Fruit fly (Drosophila melanogaster) whole organism, embryonic: ENCODE results near the gene CG5172.

Experiments
- CG10209 ChIP-seq: fragments of 200-800 bp; sonication (Bioruptor generic); optimal IDR thresholded peaks from 3 replicates; lab custom pipeline; 2017; ENCODE audit warnings: missing biosample characterization, mild to moderate bottlenecking, missing genetic modification characterization, missing genetic modification reagents
- CG10321 ChIP-seq: fragments of 200-800 bp; sonication (Bioruptor generic); IDR thresholded peaks from 2 replicates; pipeline ENCODE4 v1.3.6; 2022; ENCODE audit warnings: missing biosample characterization, missing genetic modification characterization
- CG10431 ChIP-seq: fragments of 200-800 bp; sonication (Bioruptor generic); optimal IDR thresholded peaks from 3 replicates; lab custom pipeline; 2018; ENCODE audit warnings: missing biosample characterization, mild to moderate bottlenecking, missing genetic modification characterization
- CG12236 ChIP-seq: fragments of 200-800 bp; sonication (Bioruptor generic); optimal IDR thresholded peaks from 2 replicates; lab custom pipeline; 2016; ENCODE audit warnings: missing biosample characterization, missing genetic modification characterization
- CG14441 ChIP-seq: fragments of 200-800 bp; sonication (Bioruptor generic); IDR thresholded peaks from 2 replicates; pipeline ENCODE4 v1.3.6; 2022; ENCODE audit warnings: missing biosample characterization, missing genetic modification characterization
- CG14965 ChIP-seq: fragments of 200-800 bp; sonication (Bioruptor generic); optimal IDR thresholded peaks from 2 replicates; lab custom pipeline; 2016; ENCODE audit warnings: missing biosample characterization, missing genetic modification characterization, borderline replicate concordance
- CG15011 ChIP-seq: fragments of 200-800 bp; sonication (Bioruptor generic); optimal IDR thresholded peaks from 3 replicates; lab custom pipeline; 2018; ENCODE audit warnings: missing biosample characterization, mild to moderate bottlenecking, missing genetic modification characterization
- CG17568 ChIP-seq: fragments of 200-800 bp; sonication (Bioruptor generic); optimal IDR thresholded peaks from 2 replicates; lab custom pipeline; 2018; ENCODE audit warnings: missing biosample characterization, mild to moderate bottlenecking, missing genetic modification characterization, moderate library complexity
- CG1832 ChIP-seq: fragments of 200-800 bp; sonication (Bioruptor generic); optimal IDR thresholded peaks from 2 replicates; lab custom pipeline; 2017; ENCODE audit warnings: missing biosample characterization, mild to moderate bottlenecking, missing genetic modification characterization, inconsistent platforms
- CG2199 ChIP-seq: fragments of 200-800 bp; sonication (Bioruptor generic); IDR thresholded peaks from 3 replicates; pipeline ENCODE4 v1.3.6; 2022; ENCODE audit warnings: missing biosample characterization, missing genetic modification characterization
- CG3065 ChIP-seq: fragments of 200-800 bp; sonication (Bioruptor generic); optimal IDR thresholded peaks from 2 replicates; lab custom pipeline; 2016; ENCODE audit warnings: missing biosample characterization, missing genetic modification characterization
- CG32532 ChIP-seq: fragments of 200-800 bp; sonication (Bioruptor generic); IDR thresholded peaks from 2 replicates; pipeline ENCODE4 v1.3.6; 2022; ENCODE audit warnings: missing biosample characterization, missing genetic modification characterization
- CG34224 ChIP-seq: fragments of 200-800 bp; sonication (Bioruptor generic); IDR thresholded peaks from 3 replicates; pipeline ENCODE4 v1.3.6; 2022; ENCODE audit warnings: missing biosample characterization, missing genetic modification characterization; ENCODE audit not compliant: partially characterized antibody
- CG3726 ChIP-seq: fragments of 200-800 bp; sonication (Bioruptor generic); IDR thresholded peaks from 3 replicates; pipeline ENCODE4, ENCODE4 v1.3.6; 2022; ENCODE audit warnings: missing biosample characterization, missing genetic modification characterization
- CG4730 ChIP-seq: fragments of 200-800 bp; sonication (Bioruptor generic); IDR thresholded peaks from 2 replicates; pipeline ENCODE4 v1.3.6; 2022; ENCODE audit warnings: missing biosample characterization, missing genetic modification characterization
- CG4854 ChIP-seq: fragments of 200-800 bp; sonication (Bioruptor generic); optimal IDR thresholded peaks from 2 replicates; lab custom pipeline; 2016; ENCODE audit warnings: missing biosample characterization, missing genetic modification characterization, inconsistent platforms
- CG7963 ChIP-seq: fragments of 200-800 bp; sonication (Bioruptor generic); IDR thresholded peaks from 3 replicates; pipeline ENCODE4 v1.3.6; 2022; ENCODE audit warnings: missing biosample characterization, missing genetic modification characterization; ENCODE audit not compliant: partially characterized antibody
- CG8089 ChIP-seq: fragments of 200-800 bp; sonication (Bioruptor generic); optimal IDR thresholded peaks from 3 replicates; lab custom pipeline; 2016; ENCODE audit warnings: missing biosample characterization, missing genetic modification characterization
- Drgx ChIP-seq: fragments of 200-800 bp; sonication (Bioruptor generic); IDR thresholded peaks from 2 replicates; pipeline ENCODE4 v1.3.6; 2022; ENCODE audit warnings: missing biosample characterization, missing genetic modification characterization
- Elba2 ChIP-seq: fragments of 200-800 bp; sonication (Bioruptor generic); optimal IDR thresholded peaks from 3 replicates; lab custom pipeline; 2016; ENCODE audit warnings: missing biosample characterization, missing genetic modification characterization
- Gug ChIP-seq: fragments of 200-800 bp; sonication (Bioruptor generic); IDR thresholded peaks from 4 replicates; pipeline ENCODE4 v1.3.6; 2022; ENCODE audit warnings: missing biosample characterization, missing genetic modification characterization
- HHEX ChIP-seq: fragments of 200-800 bp; sonication (Bioruptor generic); optimal IDR thresholded peaks from 3 replicates; lab custom pipeline; 2017; ENCODE audit warnings: missing biosample characterization, mild to moderate bottlenecking, missing genetic modification characterization, missing genetic modification reagents
- HLH54F ChIP-seq: fragments of 200-800 bp; sonication (Bioruptor generic); optimal IDR thresholded peaks from 3 replicates; lab custom pipeline; 2016; ENCODE audit warnings: missing biosample characterization, missing genetic modification characterization
- Lpt ChIP-seq: fragments of >200 bp; optimal IDR thresholded peaks from 2 replicates; lab custom pipeline; 2018; ENCODE audit warnings: missing biosample characterization, missing genetic modification characterization
- MBD-R2 ChIP-seq: fragments of 200-800 bp; sonication (Bioruptor generic); IDR thresholded peaks from 2 replicates; pipeline ENCODE4 v1.3.6; 2022; ENCODE audit warnings: missing biosample characterization, missing genetic modification characterization
- NC2α ChIP-seq: fragments of 200-800 bp; sonication (Bioruptor generic); optimal IDR thresholded peaks from 2 replicates; lab custom pipeline; 2016; ENCODE audit warnings: missing biosample characterization, missing genetic modification characterization
- NFAT ChIP-seq: fragments of 200-800 bp; sonication (Bioruptor generic); IDR thresholded peaks from 2 replicates; pipeline ENCODE4 v1.3.6; 2022; ENCODE audit warnings: missing biosample characterization, missing genetic modification characterization
- Opbp ChIP-seq: fragments of 200-800 bp; sonication (Bioruptor generic); IDR thresholded peaks from 3 replicates; pipeline ENCODE4 v1.3.6; 2022; ENCODE audit warnings: missing biosample characterization, missing genetic modification characterization; ENCODE audit not compliant: partially characterized antibody
- Side ChIP-seq: fragments of 200-800 bp; sonication (Bioruptor generic); optimal IDR thresholded peaks from 2 replicates; lab custom pipeline; 2016; ENCODE audit warnings: missing biosample characterization, missing genetic modification characterization
- Six4 ChIP-seq: fragments of 200-800 bp; sonication (Bioruptor generic); optimal IDR thresholded peaks from 2 replicates; lab custom pipeline; 2016; ENCODE audit warnings: missing biosample characterization, missing genetic modification characterization
- Sry-β ChIP-seq: fragments of 200-800 bp; sonication (Bioruptor generic); optimal IDR thresholded peaks from 2 replicates; lab custom pipeline; 2018; ENCODE audit warnings: missing biosample characterization, mild to moderate bottlenecking, missing genetic modification characterization, moderate library complexity
- Xbp1 ChIP-seq: fragments of 200-800 bp; sonication (Bioruptor generic); optimal IDR thresholded peaks from 3 replicates; lab custom pipeline; 2016; ENCODE audit warnings: missing biosample characterization, mild to moderate bottlenecking, missing genetic modification characterization
- ab ChIP-seq: fragments of 200-800 bp; sonication (Bioruptor generic); optimal IDR thresholded peaks from 2 replicates; lab custom pipeline; 2016; ENCODE audit warnings: missing biosample characterization, missing genetic modification characterization
- ci ChIP-seq: fragments of 200-800 bp; sonication (Bioruptor generic); IDR thresholded peaks from 3 replicates; pipeline ENCODE4 v1.3.6; 2022; ENCODE audit warnings: missing biosample characterization, missing genetic modification characterization
- cwo ChIP-seq: fragments of 200-800 bp; sonication (Bioruptor generic); optimal IDR thresholded peaks from 3 replicates; lab custom pipeline; 2017; ENCODE audit warnings: missing biosample characterization, missing genetic modification characterization, mild to moderate bottlenecking, moderate library complexity, missing genetic modification reagents
- en ChIP-seq: fragments of 200-800 bp; sonication (Bioruptor generic); optimal IDR thresholded peaks from 2 replicates; lab custom pipeline; 2016; ENCODE audit warnings: missing biosample characterization, missing genetic modification characterization
- esg ChIP-seq: fragments of 200-800 bp; sonication (Bioruptor generic); conservative IDR thresholded peaks from 2 replicates; pipeline ENCODE4 v1.3.6; 2022; ENCODE audit warnings: missing biosample characterization, missing genetic modification characterization
- eve ChIP-seq, 2 experiments: fragments of >200 bp; optimal IDR thresholded peaks; 2 replicates each; lab custom pipeline; 2017; ENCODE audit warnings: missing biosample characterization in 2 of 2, missing genetic modification characterization in 2 of 2
- kni ChIP-seq: fragments of 200-800 bp; sonication (Bioruptor generic); optimal IDR thresholded peaks from 3 replicates; lab custom pipeline; 2017; ENCODE audit warnings: mild to moderate bottlenecking, missing biosample characterization, missing genetic modification reagents, missing genetic modification characterization
- mirr ChIP-seq: fragments of 200-800 bp; sonication (Bioruptor generic); optimal IDR thresholded peaks from 3 replicates; lab custom pipeline; 2018; ENCODE audit warnings: missing biosample characterization, mild to moderate bottlenecking, missing genetic modification characterization
- otp ChIP-seq: fragments of 200-800 bp; sonication (Bioruptor generic); IDR thresholded peaks from 3 replicates; pipeline ENCODE4, ENCODE4 v1.3.6; 2022; ENCODE audit warnings: missing biosample characterization, missing genetic modification characterization
- pum ChIP-seq: fragments of 200-800 bp; sonication (Bioruptor generic); optimal IDR thresholded peaks from 2 replicates; lab custom pipeline; 2016; ENCODE audit warnings: missing biosample characterization, missing genetic modification characterization
- slp2 ChIP-seq: fragments of 200-800 bp; sonication (Bioruptor generic); optimal IDR thresholded peaks from 2 replicates; lab custom pipeline; 2016; ENCODE audit warnings: missing biosample characterization, missing genetic modification characterization
- stwl ChIP-seq: fragments of 200-800 bp; sonication (Bioruptor generic); optimal IDR thresholded peaks from 3 replicates; lab custom pipeline; 2018; ENCODE audit warnings: missing biosample characterization, mild to moderate bottlenecking, missing genetic modification characterization, moderate library complexity
- tgo ChIP-seq: fragments of 200-800 bp; sonication (Bioruptor generic); IDR thresholded peaks from 3 replicates; pipeline ENCODE4 v1.3.6; 2022; ENCODE audit warnings: missing biosample characterization, missing genetic modification characterization
- trem ChIP-seq: fragments of 200-800 bp; optimal IDR thresholded peaks from 3 replicates; lab custom pipeline; 2019; ENCODE audit warnings: missing biosample characterization, mild to moderate bottlenecking, missing genetic modification characterization, moderate library complexity
- unpg ChIP-seq: fragments of 200-800 bp; sonication (Bioruptor generic); optimal IDR thresholded peaks from 3 replicates; lab custom pipeline; 2018; ENCODE audit warnings: missing biosample characterization, mild to moderate bottlenecking, missing genetic modification characterization, moderate library complexity
- zen ChIP-seq: fragments of 200-800 bp; sonication (Bioruptor generic); optimal IDR thresholded peaks from 3 replicates; lab custom pipeline; 2018; ENCODE audit warnings: missing biosample characterization, mild to moderate bottlenecking, missing genetic modification characterization, moderate library complexity
- zen2 ChIP-seq: fragments of 200-800 bp; sonication (Bioruptor generic); IDR thresholded peaks from 3 replicates; pipeline ENCODE4 v1.3.6; 2022; ENCODE audit warnings: missing biosample characterization, missing genetic modification characterization; ENCODE audit not compliant: partially characterized antibody

CG5172 gene

DNA sequence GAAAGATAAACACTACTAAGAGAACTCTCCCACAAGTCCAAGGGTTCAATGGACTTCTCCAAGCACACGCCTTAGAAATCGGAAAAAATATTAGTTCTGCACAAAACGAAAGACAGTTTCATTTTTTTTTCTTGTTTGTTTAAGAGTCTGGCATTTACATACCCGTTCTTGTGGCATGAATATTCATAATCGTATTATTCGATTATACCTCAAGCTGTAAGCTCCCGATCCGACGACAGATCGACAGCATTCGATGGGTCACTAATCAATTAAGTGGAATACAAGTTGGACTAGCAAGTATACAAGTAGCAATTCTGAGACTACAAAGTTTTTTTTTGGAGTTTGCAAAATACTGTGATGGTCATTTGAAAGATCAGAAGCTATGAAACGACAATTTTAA lies 6.2 kb downstream of the CG5172 start (continued):
- TF ChIP-seq CG15011 (GFP tag; lab: Kevin White, UChicago) (no peak), Xbp1 (GFP tag; lab: Kevin White, UChicago) (no peak), CG2199 (GFP tag; lab: Robert Waterston, UW) (peak; percentile 87), CG3065 (GFP tag; lab: Kevin White, UChicago) (no peak), CG10209 (GFP tag; lab: Kevin White, UChicago) (no peak), unpg (GFP tag; lab: Kevin White, UChicago) (no peak)

DNA sequence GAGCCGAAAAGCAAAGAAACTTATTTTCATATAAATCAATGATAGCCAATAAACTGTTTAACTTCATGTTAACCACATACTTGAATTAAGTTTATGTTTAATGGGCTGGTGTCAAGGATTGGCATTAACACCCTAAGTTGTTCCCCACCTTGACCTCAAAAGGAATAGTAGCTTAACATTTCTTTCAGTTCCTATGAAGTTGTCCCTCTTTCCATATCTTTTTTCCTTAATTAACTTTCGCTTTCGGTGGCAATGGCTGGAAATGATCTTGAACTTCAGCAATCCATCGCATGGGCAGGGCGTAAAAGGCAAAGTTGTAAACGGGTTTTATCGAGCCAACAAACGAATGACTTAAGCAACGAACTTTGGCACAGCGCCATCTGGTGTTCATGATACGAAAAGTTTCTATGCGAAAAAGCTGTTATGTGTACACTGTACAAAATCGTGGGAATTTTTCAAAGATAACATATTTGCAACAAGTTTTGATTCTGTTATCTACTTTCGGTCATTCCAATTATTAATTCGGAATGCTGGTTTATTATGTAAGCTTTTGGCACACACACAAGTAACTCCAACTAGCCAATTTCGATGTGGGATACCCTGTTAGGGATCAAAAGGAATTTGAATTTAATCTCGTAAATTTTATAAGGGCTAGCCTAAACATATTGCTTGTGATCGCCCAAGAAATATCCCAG lies 8.4 kb downstream of the CG5172 start:
- TF ChIP-seq CG3726 (GFP tag; lab: Robert Waterston, UW) (no peak), Opbp (GFP tag; lab: Robert Waterston, UW) (no peak), tgo (GFP tag; lab: Robert Waterston, UW) (no peak), CG8089 (no peak), NC2α (GFP tag; lab: Kevin White, UChicago) (no peak), Gug (GFP tag; lab: Robert Waterston, UW) (no peak), CG10321 (no peak), CG14965 (GFP tag; lab: Kevin White, UChicago) (no peak), en (GFP tag; lab: Kevin White, UChicago) (no peak), trem (tag; lab: Kevin White, UChicago) (no peak), Sry-β (no peak), stwl (tag; lab: Kevin White, UChicago) (no peak), CG1832 (no peak), eve (GFP tag; optimal IDR thresholded peaks at IDR 0.05; lab: Kevin White, UChicago) (no peak), CG14441 (no peak), CG12236 (GFP tag; lab: Kevin White, UChicago) (no peak), mirr (no peak), CG7963 (GFP tag; lab: Robert Waterston, UW) (no peak), HLH54F (GFP tag; lab: Kevin White, UChicago) (no peak), CG17568 (GFP tag; lab: Kevin White, UChicago) (no peak), Drgx (GFP tag; lab: Robert Waterston, UW) (no peak), ci (0 out of 3 replicates have a peak, but pooled peaks have one; percentile 52), zen (tag; lab: Kevin White, UChicago) (no peak), otp (GFP tag; lab: Robert Waterston, UW) (no peak), esg (GFP tag; lab: Robert Waterston, UW) (no peak), Elba2 (GFP tag; lab: Kevin White, UChicago) (no peak), Lpt (GFP tag; lab: Kevin White, UChicago) (no peak), ab (GFP tag; lab: Kevin White, UChicago) (no peak), kni (GFP tag; lab: Kevin White, UChicago) (peak; percentile 72), Six4 (GFP tag; lab: Kevin White, UChicago) (no peak), slp2 (peak; percentile 9), CG32532 (GFP tag; lab: Robert Waterston, UW) (no peak), CG34224 (GFP tag; lab: Robert Waterston, UW) (no peak), pum (peak; percentile 17), CG10431 (GFP tag; lab: Kevin White, UChicago) (no peak), cwo (GFP tag; lab: Kevin White, UChicago) (no peak), NFAT (GFP tag; lab: Robert Waterston, UW) (no peak), Side (GFP tag; lab: Kevin White, UChicago) (no peak), CG4730 (GFP tag; lab: Robert Waterston, UW) (no peak), zen2 (GFP tag; lab: Robert Waterston, UW) (no peak), HHEX (GFP tag; lab: Kevin White, UChicago) (no peak), MBD-R2 (GFP tag; lab: Robert Waterston, UW) (no peak), Xbp1 (GFP tag; lab: Kevin White, UChicago) (peak; percentile 34), CG4854 (no peak)
